Fruit fly (Drosophila melanogaster): ENCODE measurements around the gene CAH7.

- TF ChIP-seq Mnt (GFP tag; optimal IDR thresholded peaks at IDR 0.05) = no peak
- TF ChIP-seq CG5204 (GFP tag; optimal IDR thresholded peaks at IDR 0.05) = no peak
- no peak for TF ChIP-seq tj (GFP tag; optimal IDR thresholded peaks at IDR 0.05)
- TF ChIP-seq pad (GFP tag; optimal IDR thresholded peaks at IDR 0.05) = no peak
- TF ChIP-seq CG12768 (GFP tag; optimal IDR thresholded peaks at IDR 0.05) = no peak
- TF ChIP-seq CG1620 (GFP tag; optimal IDR thresholded peaks at IDR 0.05) = no peak
- no peak for TF ChIP-seq Hr96 (GFP tag; optimal IDR thresholded peaks at IDR 0.05)
- TF ChIP-seq Crg-1 (GFP tag; optimal IDR thresholded peaks at IDR 0.05) = no peak
- TF ChIP-seq cnc (optimal IDR thresholded peaks at IDR 0.05) = no peak
- no peak for TF ChIP-seq CG7045 (GFP tag; optimal IDR thresholded peaks at IDR 0.05)
- TF ChIP-seq CG14711 (tag; optimal IDR thresholded peaks at IDR 0.05) = no peak
- no peak for TF ChIP-seq bab1 (GFP tag; optimal IDR thresholded peaks at IDR 0.05)
Measured at dm6 chr3R:10067605-10068004, 44.4 kb upstream of the CAH7 start, which contains the start of gene CG33784.
